Worm (Caenorhabditis elegans) whole organism, early embryonic: ENCODE results near the gene F58E6.4.

Experiments
- B0310.2 ChIP-seq: sonication (generic microtip); optimal IDR thresholded peaks from 2 replicates; lab custom pipeline; 2016; ENCODE audit warnings: mild to moderate bottlenecking, missing genetic modification characterization, missing compliant biosample characterization
- F13C5.2 ChIP-seq: sonication (generic microtip); optimal IDR thresholded peaks from 2 replicates; lab custom pipeline; 2017; ENCODE audit warnings: mild to moderate bottlenecking, missing genetic modification characterization, inconsistent platforms, missing compliant biosample characterization
- aly-1 ChIP-seq: sonication (generic microtip); optimal IDR thresholded peaks from 2 replicates; lab custom pipeline; 2016; ENCODE audit warnings: missing genetic modification characterization, missing compliant biosample characterization
- ama-1 ChIP-seq: fragments of 150-350 bp; optimal IDR thresholded peaks from 2 replicates; lab custom pipeline; 2014
- ceh-13 ChIP-seq: fragments of 200-800 bp; sonication (Bioruptor generic); optimal IDR thresholded peaks from 2 replicates; lab custom pipeline; 2018; ENCODE audit warnings: mild to moderate bottlenecking, missing genetic modification characterization, missing compliant biosample characterization
- ceh-36 ChIP-seq: sonication (generic microtip); optimal IDR thresholded peaks from 2 replicates; lab custom pipeline; 2016; ENCODE audit warnings: missing genetic modification characterization, inconsistent platforms, missing compliant biosample characterization
- ets-7 ChIP-seq: sonication (generic microtip); optimal IDR thresholded peaks from 2 replicates; lab custom pipeline; 2016; ENCODE audit warnings: missing genotype, missing genetic modification characterization, missing compliant biosample characterization
- flt-1 ChIP-seq: fragments of 200-800 bp; sonication (Bioruptor generic); IDR thresholded peaks from 2 replicates; pipeline ENCODE4 v1.3.6; 2022; ENCODE audit warnings: missing genetic modification characterization, missing compliant biosample characterization
- hmbx-1 ChIP-seq: sonication (generic microtip); optimal IDR thresholded peaks from 2 replicates; lab custom pipeline; 2016; ENCODE audit warnings: mild to moderate bottlenecking, missing genetic modification characterization, missing compliant biosample characterization
- hmg-4 ChIP-seq: fragments of 200-800 bp; sonication (Bioruptor generic); optimal IDR thresholded peaks from 2 replicates; lab custom pipeline; 2018; ENCODE audit warnings: mild to moderate bottlenecking, missing genetic modification characterization, missing compliant biosample characterization
- hnd-1 ChIP-seq: sonication (generic microtip); optimal IDR thresholded peaks from 2 replicates; lab custom pipeline; 2016; ENCODE audit warnings: missing genetic modification characterization, missing compliant biosample characterization
- pes-1 ChIP-seq: fragments of 200-800 bp; sonication (Bioruptor generic); IDR thresholded peaks from 2 replicates; pipeline ENCODE4 v1.3.6; 2022; ENCODE audit warnings: missing genetic modification reagents, missing genetic modification characterization, missing compliant biosample characterization
- scrt-1 ChIP-seq: fragments of 200-800 bp; sonication (Bioruptor generic); IDR thresholded peaks from 2 replicates; pipeline ENCODE4 v1.3.6; 2022; ENCODE audit warnings: missing genetic modification characterization, missing compliant biosample characterization
- sea-1 ChIP-seq: fragments of 200-800 bp; sonication (Bioruptor generic); conservative IDR thresholded peaks from 2 replicates; pipeline ENCODE4 v1.3.6; 2022; ENCODE audit warnings: missing genetic modification characterization, missing compliant biosample characterization
- tbx-11 ChIP-seq: fragments of 200-800 bp; sonication (Bioruptor generic); IDR thresholded peaks from 2 replicates; pipeline ENCODE4 v1.3.6; 2022; ENCODE audit warnings: missing genetic modification characterization, missing compliant biosample characterization
- tbx-37 ChIP-seq: fragments of 200-800 bp; sonication (Bioruptor generic); conservative IDR thresholded peaks from 2 replicates; pipeline ENCODE4 v1.3.6; 2022; ENCODE audit warnings: missing genetic modification reagents, missing genetic modification characterization, missing compliant biosample characterization
- tra-4 ChIP-seq: sonication (generic microtip); optimal IDR thresholded peaks from 2 replicates; lab custom pipeline; 2017; ENCODE audit warnings: missing genetic modification characterization, missing compliant biosample characterization

Gene F58E6.4

DNA sequence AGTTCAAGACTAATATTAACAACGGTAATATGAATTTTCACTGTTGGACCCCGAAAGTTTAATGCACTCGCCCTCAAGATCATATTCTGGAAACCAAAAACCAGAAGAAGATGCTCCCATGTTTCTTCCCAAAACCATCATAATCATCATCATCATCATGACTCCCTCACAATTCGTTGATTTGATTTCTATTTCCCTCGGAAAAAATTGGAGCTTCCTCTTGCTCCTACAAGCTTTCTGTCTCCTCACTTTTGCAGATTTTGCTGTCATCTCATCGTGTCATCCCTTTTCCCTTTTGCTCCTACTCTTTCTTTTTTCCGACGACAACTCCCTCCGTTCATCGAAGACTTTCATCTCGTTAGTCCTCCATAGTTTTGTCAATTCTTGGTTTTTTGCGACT is 21.8 kb upstream of the F58E6.4 start, which contains the start of gene F46B6.2:
F46B6.2 (plus strand) TSS at position 316 of the 400 bp plus-strand sequence.
- TF ChIP-seq flt-1 (GFP tag; lab: Robert Waterston, UW): no peak
- no peak for TF ChIP-seq ceh-36 (tag; lab: Kevin White, UChicago)
- no peak for TF ChIP-seq ceh-13
- no peak for TF ChIP-seq sea-1 (GFP tag; lab: Robert Waterston, UW)
- no peak for TF ChIP-seq ama-1 (lab: Kevin White, UChicago)
- TF ChIP-seq tbx-37: no peak
- no peak for TF ChIP-seq hmg-4
- no peak for TF ChIP-seq B0310.2 (tag; lab: Kevin White, UChicago)
- TF ChIP-seq F13C5.2 (tag; lab: Kevin White, UChicago): no peak
- no peak for TF ChIP-seq tra-4 (tag; lab: Kevin White, UChicago)
- no peak for TF ChIP-seq pes-1 (GFP tag; lab: Robert Waterston, UW)
- no peak for TF ChIP-seq hnd-1 (tag; lab: Kevin White, UChicago)
- TF ChIP-seq ets-7 (tag; lab: Kevin White, UChicago): no peak
- TF ChIP-seq tbx-11 (GFP tag; lab: Robert Waterston, UW): no peak
- no peak for TF ChIP-seq aly-1 (tag; lab: Kevin White, UChicago)
- no peak for TF ChIP-seq scrt-1 (GFP tag; lab: Robert Waterston, UW)
- TF ChIP-seq hmbx-1 (tag; lab: Kevin White, UChicago): no peak

DNA sequence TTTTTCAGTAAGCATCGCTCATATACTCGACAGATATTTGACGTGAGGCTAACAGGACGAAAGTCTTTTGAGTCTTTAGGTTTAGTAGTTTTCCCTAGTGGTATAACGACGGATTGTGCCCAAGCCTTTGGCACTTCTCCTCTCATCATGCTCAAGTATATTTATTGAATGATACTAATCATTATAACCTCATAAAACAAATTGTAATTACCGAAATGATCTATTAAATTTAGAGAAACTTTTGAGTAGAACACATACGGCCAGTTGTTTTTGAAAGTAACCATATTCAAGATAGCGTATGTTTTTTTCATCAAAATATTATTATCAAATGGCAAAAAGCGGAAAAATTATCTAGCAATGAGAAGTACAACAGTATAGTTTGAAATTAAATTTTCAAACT is 21.1 kb upstream of the F58E6.4 start:
- TF ChIP-seq B0310.2 (tag; lab: Kevin White, UChicago): no peak
- no peak for TF ChIP-seq tbx-37
- no peak for TF ChIP-seq ceh-36 (tag; lab: Kevin White, UChicago)
- no peak for TF ChIP-seq pes-1 (GFP tag; lab: Robert Waterston, UW)
- no peak for TF ChIP-seq ceh-13
- TF ChIP-seq ets-7 (tag; lab: Kevin White, UChicago): no peak
- TF ChIP-seq sea-1 (GFP tag; lab: Robert Waterston, UW): no peak
- TF ChIP-seq flt-1 (GFP tag; lab: Robert Waterston, UW): no peak
- no peak for TF ChIP-seq scrt-1 (GFP tag; lab: Robert Waterston, UW)
- no peak for TF ChIP-seq hmg-4
- no peak for TF ChIP-seq ama-1 (lab: Kevin White, UChicago)
- TF ChIP-seq tra-4 (tag; lab: Kevin White, UChicago): no peak
- no peak for TF ChIP-seq tbx-11 (GFP tag; lab: Robert Waterston, UW)
- TF ChIP-seq aly-1 (tag; lab: Kevin White, UChicago): no peak
- no peak for TF ChIP-seq hnd-1 (tag; lab: Kevin White, UChicago)

DNA sequence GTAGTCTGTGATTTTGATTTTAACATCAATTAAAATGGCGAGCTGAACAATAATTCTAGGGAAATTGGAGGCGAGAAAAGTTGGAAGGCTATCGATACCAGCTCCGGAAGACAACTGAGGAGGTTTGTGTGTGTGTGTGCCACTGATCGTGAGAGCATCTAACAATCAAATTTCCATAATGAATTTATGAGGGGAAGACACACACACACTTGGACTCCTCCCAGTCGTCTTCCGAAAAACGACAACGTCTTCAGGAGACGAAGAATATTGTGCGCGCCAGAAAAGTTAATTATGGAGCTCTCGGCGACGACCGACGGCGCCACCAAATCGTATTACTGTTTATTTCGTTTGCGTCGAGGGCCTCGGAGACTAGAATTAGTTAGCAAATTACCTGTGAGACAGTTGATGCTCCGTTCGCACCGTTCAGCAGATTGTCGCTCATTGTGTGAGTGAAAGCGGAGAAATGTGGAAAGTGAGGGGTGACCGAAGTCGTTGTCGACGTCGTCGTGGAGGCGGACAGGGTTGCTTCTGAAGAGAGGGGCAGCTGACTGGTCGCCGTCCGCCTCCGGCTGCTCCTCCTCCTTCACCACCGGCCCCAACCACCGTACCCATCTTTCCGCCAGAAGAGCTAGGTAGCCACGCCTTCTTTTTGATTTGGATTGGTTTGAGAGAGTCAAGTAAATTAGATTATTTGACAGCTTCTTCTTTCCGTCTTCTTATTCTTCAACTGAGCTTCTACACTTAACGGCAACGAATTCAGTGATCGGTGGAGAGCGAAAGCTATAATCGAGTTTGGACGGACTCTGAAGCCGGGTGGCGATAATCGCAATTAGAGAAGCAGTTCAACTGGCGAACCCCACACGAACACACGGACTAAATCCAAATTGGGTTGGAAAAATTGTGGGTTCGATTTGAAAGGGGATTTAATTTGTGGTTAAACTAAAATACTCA is 18.9 kb upstream of the F58E6.4 start, which contains the start of gene unc-42:
unc-42 (minus strand) TSS at position 564 of the 951 bp plus-strand sequence.
- TF ChIP-seq hmbx-1 (tag; lab: Kevin White, UChicago) (no peak), ets-7 (tag; lab: Kevin White, UChicago) (no peak), B0310.2 (tag; lab: Kevin White, UChicago) (no peak), hnd-1 (tag; lab: Kevin White, UChicago) (no peak), aly-1 (tag; lab: Kevin White, UChicago) (no peak), tbx-11 (GFP tag; lab: Robert Waterston, UW) (no peak), tra-4 (tag; lab: Kevin White, UChicago) (no peak), pes-1 (GFP tag; lab: Robert Waterston, UW) (no peak), flt-1 (GFP tag; lab: Robert Waterston, UW) (no peak), ama-1 (lab: Kevin White, UChicago) (no peak), scrt-1 (GFP tag; lab: Robert Waterston, UW) (no peak), ceh-13 (no peak), hmg-4 (no peak), tbx-37 (no peak), sea-1 (GFP tag; lab: Robert Waterston, UW) (no peak)

DNA sequence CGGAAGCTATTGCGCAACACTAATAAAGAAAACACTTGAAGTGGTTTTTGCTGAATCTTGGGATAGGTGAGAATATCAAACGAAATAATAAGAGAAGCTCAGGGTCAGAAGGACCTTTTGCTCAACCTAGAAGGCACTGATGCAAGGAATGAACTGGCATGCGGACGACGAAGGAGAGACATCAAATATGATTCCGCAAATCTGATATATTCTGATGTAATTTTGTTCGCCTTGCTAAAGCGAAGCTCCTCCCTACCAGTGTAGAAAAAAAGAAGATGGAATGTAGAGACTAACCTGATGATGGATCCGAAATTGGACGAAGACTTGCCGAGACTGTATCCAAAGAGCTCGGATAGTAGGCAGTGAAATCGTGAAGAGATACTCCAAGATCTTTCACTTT is 17.7 kb upstream of the F58E6.4 start:
- TF ChIP-seq ama-1 (lab: Kevin White, UChicago) (no peak), sea-1 (GFP tag; lab: Robert Waterston, UW) (no peak), aly-1 (tag; lab: Kevin White, UChicago) (no peak)

DNA sequence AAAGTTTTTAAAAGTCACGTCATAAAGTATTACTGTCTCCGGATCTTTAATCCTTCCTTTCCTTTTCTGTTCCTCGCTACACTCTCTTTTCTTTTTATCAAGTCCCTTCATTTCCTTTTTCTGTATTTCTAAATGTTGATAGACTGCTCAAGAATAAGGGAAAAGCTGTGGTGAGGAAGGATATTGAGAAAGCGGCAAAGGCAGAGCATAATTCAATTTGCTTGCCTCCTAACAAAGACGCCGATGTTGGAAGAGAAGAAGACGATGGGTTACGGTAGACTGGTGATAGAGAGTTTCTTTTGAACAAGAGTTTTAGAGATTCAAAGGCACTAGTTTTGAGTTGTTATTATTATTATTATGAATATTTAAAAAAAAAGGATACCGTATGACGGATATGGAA is 15.4 kb upstream of the F58E6.4 start:
- no peak for TF ChIP-seq pes-1 (GFP tag; lab: Robert Waterston, UW)
- TF ChIP-seq hmg-4: no peak

DNA sequence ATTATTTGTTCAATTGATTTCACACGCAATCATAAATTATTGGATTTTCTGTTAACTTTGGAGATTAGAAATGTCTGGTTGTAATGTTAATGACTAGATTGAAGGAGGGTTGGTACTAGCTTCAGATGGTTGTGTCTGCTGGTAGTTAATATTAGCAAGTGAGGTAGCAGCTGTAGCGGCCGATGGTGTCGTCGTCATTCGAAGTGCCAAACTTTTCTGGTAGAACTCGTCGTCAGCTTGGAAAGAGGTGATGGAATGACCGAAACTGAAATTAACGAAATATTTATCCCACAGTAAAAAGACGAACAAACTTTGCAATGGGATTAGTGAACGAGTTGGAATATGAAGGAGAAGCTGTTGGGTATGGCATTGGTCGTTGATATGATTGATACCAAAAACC is 14.3 kb upstream of the F58E6.4 start:
- TF ChIP-seq B0310.2 (tag; lab: Kevin White, UChicago): no peak

DNA sequence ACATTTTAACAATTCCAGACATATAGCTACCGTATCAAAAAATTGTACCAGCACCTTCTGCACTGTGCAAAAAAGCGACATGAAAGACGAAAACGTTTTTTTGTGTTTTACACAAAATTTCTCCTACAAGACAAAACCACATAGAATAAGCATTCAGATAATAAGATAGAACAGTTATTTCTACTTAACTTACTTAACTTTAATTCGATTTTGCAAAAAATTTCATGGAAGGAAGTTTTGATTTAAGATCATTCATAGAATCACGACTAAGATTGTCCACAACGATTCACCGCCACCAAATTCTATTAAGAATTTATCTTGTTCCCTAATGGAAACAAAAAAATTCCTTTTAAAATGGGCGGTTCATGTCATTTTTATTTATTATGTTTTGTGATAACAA is 13.6 kb upstream of the F58E6.4 start:
- TF ChIP-seq hmg-4: no peak
- no peak for TF ChIP-seq tbx-37
- TF ChIP-seq sea-1 (GFP tag; lab: Robert Waterston, UW): no peak
- TF ChIP-seq ceh-13: no peak
- TF ChIP-seq ets-7 (tag; lab: Kevin White, UChicago): no peak
- TF ChIP-seq hmbx-1 (tag; lab: Kevin White, UChicago): no peak

DNA sequence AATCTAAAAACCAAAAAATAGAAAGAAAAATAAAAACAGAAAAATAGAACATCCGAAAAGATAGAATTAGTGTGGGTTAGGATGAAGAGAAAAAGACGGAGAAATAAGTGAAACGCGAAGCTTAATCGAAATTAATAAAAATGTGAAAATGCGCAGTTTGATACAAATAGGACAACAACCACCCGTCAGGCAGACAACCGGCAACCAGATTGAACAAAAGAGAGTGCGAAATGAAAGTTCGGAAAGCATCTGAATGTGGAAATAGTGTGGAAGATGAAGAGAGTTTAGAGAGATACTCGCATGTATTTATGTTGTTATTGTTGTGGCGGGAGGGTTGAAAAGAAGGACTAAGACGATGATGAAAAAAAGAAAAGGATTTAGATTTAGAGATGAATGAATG is 8.2 kb upstream of the F58E6.4 start:
- TF ChIP-seq ama-1 (lab: Kevin White, UChicago) (no peak), ceh-36 (tag; lab: Kevin White, UChicago) (no peak), flt-1 (GFP tag; lab: Robert Waterston, UW) (no peak), sea-1 (GFP tag; lab: Robert Waterston, UW) (no peak), tbx-11 (GFP tag; lab: Robert Waterston, UW) (no peak), scrt-1 (GFP tag; lab: Robert Waterston, UW) (no peak), tbx-37 (no peak), ceh-13 (no peak), tra-4 (tag; lab: Kevin White, UChicago) (no peak), ets-7 (tag; lab: Kevin White, UChicago) (no peak), F13C5.2 (tag; lab: Kevin White, UChicago) (no peak), hnd-1 (tag; lab: Kevin White, UChicago) (no peak), aly-1 (tag; lab: Kevin White, UChicago) (no peak), hmbx-1 (tag; lab: Kevin White, UChicago) (no peak), B0310.2 (tag; lab: Kevin White, UChicago) (no peak), pes-1 (GFP tag; lab: Robert Waterston, UW) (no peak)
